Comparison of ENCODE assay signal across 1 fruit fly cellular context in genomic region chr3R:17941086-17941485, dm6.
TF ChIP-seq lines count a peak whose summit lies in the region.

No protein-coding gene starts in this region.

TF ChIP-seq in whole organism, embryonic, 481 proteins besides CTCF, POLR2A, EP300 and RAD21 (continued from another document and continues in another):
- TF ChIP-seq CG34422 (GFP tag; IDR thresholded peaks at IDR 0.05; lab: Robert Waterston, UW) (0 out of 3 replicates have a peak, but pooled peaks have one; percentile 19), CG14014 (GFP tag; IDR thresholded peaks at IDR 0.05; lab: Robert Waterston, UW) (no peak), Nf-YA (GFP tag; IDR thresholded peaks at IDR 0.05; lab: Robert Waterston, UW) (0 out of 2 replicates have a peak, but pooled peaks have one; percentile 25), dpn (GFP tag; optimal IDR thresholded peaks at IDR 0.05; lab: Kevin White, UChicago) (peak in 1 of 2 experiments; percentile 53), zfh1 (GFP tag; IDR thresholded peaks at IDR 0.05; lab: Robert Waterston, UW) (peak; percentile 91), CG4617 (GFP tag; optimal IDR thresholded peaks at IDR 0.05; lab: Kevin White, UChicago; ENCODE audit: borderline replicate concordance) (peak; percentile 35), chinmo (GFP tag; IDR thresholded peaks at IDR 0.05; lab: Robert Waterston, UW; ENCODE audit: partially characterized antibody) (no peak), HLH3B (GFP tag; IDR thresholded peaks at IDR 0.05; lab: Robert Waterston, UW) (peak; percentile 26; the same call in 1 of the 2 replicates), Xrp1 (GFP tag; IDR thresholded peaks at IDR 0.05; lab: Robert Waterston, UW) (peak; percentile 88), sim (GFP tag; IDR thresholded peaks at IDR 0.05; lab: Robert Waterston, UW) (peak; percentile 74), Oli (tag; optimal IDR thresholded peaks at IDR 0.05; lab: Kevin White, UChicago) (peak; percentile 66), mirr (GFP tag; optimal IDR thresholded peaks at IDR 0.05; lab: Kevin White, UChicago) (no peak), CG12219 (GFP tag; optimal IDR thresholded peaks at IDR 0.05; lab: Kevin White, UChicago) (peak; percentile 46), CG7372 (GFP tag; IDR thresholded peaks at IDR 0.05; lab: Robert Waterston, UW) (peak; percentile 38; the same call in 1 of the 2 replicates), tap (tag; optimal IDR thresholded peaks at IDR 0.05; lab: Kevin White, UChicago) (no peak), grau (tag; optimal IDR thresholded peaks at IDR 0.05; lab: Kevin White, UChicago) (peak; percentile 52), CG4328 (GFP tag; optimal IDR thresholded peaks at IDR 0.05; lab: Kevin White, UChicago) (no peak), CG2120 (GFP tag; optimal IDR thresholded peaks at IDR 0.05; lab: Kevin White, UChicago) (no peak), CG14667 (GFP tag; IDR thresholded peaks at IDR 0.05; lab: Robert Waterston, UW) (no peak), Abd-B (GFP tag; optimal IDR thresholded peaks at IDR 0.05; lab: Kevin White, UChicago) (peak; percentile 56), crp (GFP tag; optimal IDR thresholded peaks at IDR 0.05; lab: Kevin White, UChicago) (peak in 1 of 2 experiments; percentile 13), fu2 (GFP tag; optimal IDR thresholded peaks at IDR 0.05; lab: Kevin White, UChicago) (no peak), CG9727 (GFP tag; optimal IDR thresholded peaks at IDR 0.05; lab: Kevin White, UChicago) (peak; percentile 94), TFAM (GFP tag; optimal IDR thresholded peaks at IDR 0.05; lab: Kevin White, UChicago) (no peak), eve (GFP tag; optimal IDR thresholded peaks at IDR 0.05; lab: Kevin White, UChicago) (peak in 1 of 2 experiments; percentile 34), danr (GFP tag; IDR thresholded peaks at IDR 0.05; lab: Robert Waterston, UW) (no peak), inv (GFP tag; IDR thresholded peaks at IDR 0.05; lab: Robert Waterston, UW; ENCODE audit: partially characterized antibody) (no peak), CG3847 (GFP tag; IDR thresholded peaks at IDR 0.05; lab: Robert Waterston, UW) (no peak; the same call in 1 of the 2 replicates), CG11560 (tag; IDR thresholded peaks at IDR 0.05; lab: Robert Waterston, UW) (no peak), CG4404 (GFP tag; IDR thresholded peaks at IDR 0.05; lab: Robert Waterston, UW) (peak; percentile 92), sisA (GFP tag; IDR thresholded peaks at IDR 0.05; lab: Robert Waterston, UW) (peak; percentile 65), CG13894 (tag; optimal IDR thresholded peaks at IDR 0.05; lab: Kevin White, UChicago) (no peak), CG3163 (GFP tag; optimal IDR thresholded peaks at IDR 0.05; lab: Kevin White, UChicago) (no peak), pros (GFP tag; optimal IDR thresholded peaks at IDR 0.05; lab: Kevin White, UChicago) (peak; percentile 28), pzg (GFP tag; optimal IDR thresholded peaks at IDR 0.05; lab: Kevin White, UChicago) (no peak), CG11723 (GFP tag; optimal IDR thresholded peaks at IDR 0.05; lab: Kevin White, UChicago) (peak; percentile 18), Fer3 (tag; optimal IDR thresholded peaks at IDR 0.05; lab: Kevin White, UChicago) (peak; percentile 23), pb (GFP tag; optimal IDR thresholded peaks at IDR 0.05; lab: Kevin White, UChicago) (no peak), CG33213 (GFP tag; optimal IDR thresholded peaks at IDR 0.05; lab: Kevin White, UChicago) (no peak), ken (GFP tag; IDR thresholded peaks at IDR 0.05; lab: Robert Waterston, UW) (peak; percentile 71), CG15514 (GFP tag; optimal IDR thresholded peaks at IDR 0.05; lab: Kevin White, UChicago) (no peak), CG31441 (GFP tag; IDR thresholded peaks at IDR 0.05; lab: Robert Waterston, UW) (peak; percentile 83), CrebB (tag; optimal IDR thresholded peaks at IDR 0.05; lab: Kevin White, UChicago) (no peak), CG1647 (GFP tag; optimal IDR thresholded peaks at IDR 0.05; lab: Kevin White, UChicago) (peak; percentile 14), CG8478 (optimal IDR thresholded peaks at IDR 0.05; lab: Kevin White, UChicago) (no peak), Sin3A (optimal IDR thresholded peaks at IDR 0.05; lab: Kevin White, UChicago) (no peak), CG3726 (GFP tag; IDR thresholded peaks at IDR 0.05; lab: Robert Waterston, UW) (no peak), CG4360 (GFP tag; IDR thresholded peaks at IDR 0.05; lab: Robert Waterston, UW) (peak; percentile 52), abd-A (tag; optimal IDR thresholded peaks at IDR 0.05; lab: Kevin White, UChicago) (no peak), CG8281 (tag; optimal IDR thresholded peaks at IDR 0.05; lab: Kevin White, UChicago) (peak; percentile 22), CG17802 (tag; optimal IDR thresholded peaks at IDR 0.05; lab: Kevin White, UChicago) (peak; percentile 15), CG17328 (GFP tag; IDR thresholded peaks at IDR 0.05; lab: Robert Waterston, UW) (peak; percentile 88), CG17612 (GFP tag; IDR thresholded peaks at IDR 0.05; lab: Robert Waterston, UW) (no peak), aop (GFP tag; IDR thresholded peaks at IDR 0.05; lab: Robert Waterston, UW) (no peak), eyg (GFP tag; optimal IDR thresholded peaks at IDR 0.05; lab: Kevin White, UChicago) (no peak), D (optimal IDR thresholded peaks at IDR 0.05; lab: Kevin White, UChicago) (no peak), D (GFP tag; optimal IDR thresholded peaks at IDR 0.05; lab: Kevin White, UChicago) (peak; percentile 77), NK7.1 (GFP tag; optimal IDR thresholded peaks at IDR 0.05; lab: Kevin White, UChicago) (no peak), CG2712 (tag; optimal IDR thresholded peaks at IDR 0.05; lab: Kevin White, UChicago) (peak; percentile 88), CG18011 (GFP tag; optimal IDR thresholded peaks at IDR 0.05; lab: Kevin White, UChicago) (no peak), sima (GFP tag; optimal IDR thresholded peaks at IDR 0.05; lab: Kevin White, UChicago) (no peak), phol (tag; optimal IDR thresholded peaks at IDR 0.05; lab: Kevin White, UChicago) (peak; percentile 82), CG30020 (tag; optimal IDR thresholded peaks at IDR 0.05; lab: Kevin White, UChicago) (no peak), CG9797 (GFP tag; optimal IDR thresholded peaks at IDR 0.05; lab: Kevin White, UChicago) (no peak), bigmax (GFP tag; optimal IDR thresholded peaks at IDR 0.05; lab: Kevin White, UChicago) (no peak), ci (GFP tag; IDR thresholded peaks at IDR 0.05; lab: Robert Waterston, UW) (peak; percentile 85), Hr51 (GFP tag; optimal IDR thresholded peaks at IDR 0.05; lab: Kevin White, UChicago) (peak; percentile 21 to 25), otp (GFP tag; IDR thresholded peaks at IDR 0.05; lab: Robert Waterston, UW) (peak; percentile 82), Ets97D (GFP tag; optimal IDR thresholded peaks at IDR 0.05; lab: Kevin White, UChicago) (no peak), CG10654 (GFP tag; optimal IDR thresholded peaks at IDR 0.05; lab: Kevin White, UChicago) (peak; percentile 59), CG6654 (GFP tag; optimal IDR thresholded peaks at IDR 0.05; lab: Kevin White, UChicago) (peak; percentile 1), HLH54F (GFP tag; optimal IDR thresholded peaks at IDR 0.05; lab: Kevin White, UChicago) (peak; percentile 15), CG4854 (GFP tag; optimal IDR thresholded peaks at IDR 0.05; lab: Kevin White, UChicago) (no peak), Dek (tag; optimal IDR thresholded peaks at IDR 0.05; lab: Kevin White, UChicago) (no peak), ranshi (GFP tag; IDR thresholded peaks at IDR 0.05; lab: Robert Waterston, UW) (peak; percentile 34; the same call in 1 of the 2 replicates), ro (GFP tag; IDR thresholded peaks at IDR 0.05; lab: Robert Waterston, UW) (no peak), Blimp-1 (GFP tag; optimal IDR thresholded peaks at IDR 0.05; lab: Kevin White, UChicago) (peak; percentile 66), CG13624 (GFP tag; optimal IDR thresholded peaks at IDR 0.05; lab: Kevin White, UChicago) (no peak), HLHmδ (GFP tag; optimal IDR thresholded peaks at IDR 0.05; lab: Kevin White, UChicago) (peak; percentile 65), ERR (GFP tag; optimal IDR thresholded peaks at IDR 0.05; lab: Kevin White, UChicago) (no peak), Bteb2 (GFP tag; optimal IDR thresholded peaks at IDR 0.05; lab: Kevin White, UChicago) (peak; percentile 5), NFAT (GFP tag; IDR thresholded peaks at IDR 0.05; lab: Robert Waterston, UW) (no peak), insv (GFP tag; optimal IDR thresholded peaks at IDR 0.05; lab: Kevin White, UChicago) (peak in 1 of 2 experiments; percentile 12), CG17361 (GFP tag; IDR thresholded peaks at IDR 0.05; lab: Robert Waterston, UW) (peak; percentile 85), sens-2 (GFP tag; IDR thresholded peaks at IDR 0.05; lab: Robert Waterston, UW) (peak; percentile 80), CG16863 (GFP tag; optimal IDR thresholded peaks at IDR 0.05; lab: Kevin White, UChicago) (peak; percentile 58), toy (GFP tag; IDR thresholded peaks at IDR 0.05; lab: Robert Waterston, UW) (no peak), CG7556 (GFP tag; optimal IDR thresholded peaks at IDR 0.05; lab: Kevin White, UChicago) (peak; percentile 73), Taf1 (GFP tag; IDR thresholded peaks at IDR 0.05; lab: Robert Waterston, UW) (peak; percentile 33; the same call in 1 of the 2 replicates), da (GFP tag; optimal IDR thresholded peaks at IDR 0.05; lab: Kevin White, UChicago) (peak; percentile 73), CG15269 (tag; optimal IDR thresholded peaks at IDR 0.05; lab: Kevin White, UChicago) (peak; percentile 26), CHES-1-like (GFP tag; optimal IDR thresholded peaks at IDR 0.05; lab: Kevin White, UChicago) (no peak), gce (GFP tag; IDR thresholded peaks at IDR 0.05; lab: Robert Waterston, UW) (0 out of 3 replicates have a peak, but pooled peaks have one; percentile 7), stwl (tag; optimal IDR thresholded peaks at IDR 0.05; lab: Kevin White, UChicago) (peak; percentile 53), Awh (GFP tag; IDR thresholded peaks at IDR 0.05; lab: Robert Waterston, UW) (peak; percentile 70; the same call in 1 of the 2 replicates), usp (GFP tag; optimal IDR thresholded peaks at IDR 0.05; lab: Kevin White, UChicago) (no peak), nmo (GFP tag; optimal IDR thresholded peaks at IDR 0.05; lab: Kevin White, UChicago) (peak; percentile 81), mld (GFP tag; IDR thresholded peaks at IDR 0.05; lab: Robert Waterston, UW; ENCODE audit: partially characterized antibody) (no peak), CG11093 (GFP tag; IDR thresholded peaks at IDR 0.05; lab: Robert Waterston, UW) (0 out of 3 replicates have a peak, but pooled peaks have one; percentile 38), trem (tag; optimal IDR thresholded peaks at IDR 0.05; lab: Kevin White, UChicago) (peak; percentile 47), lilli (GFP tag; optimal IDR thresholded peaks at IDR 0.05; lab: Kevin White, UChicago) (peak; percentile 42), oc (tag; optimal IDR thresholded peaks at IDR 0.05; lab: Kevin White, UChicago) (peak; percentile 4), jumu (GFP tag; optimal IDR thresholded peaks at IDR 0.05; lab: Kevin White, UChicago) (no peak), Hr39 (optimal IDR thresholded peaks at IDR 0.05; lab: Kevin White, UChicago) (no peak), CG18599 (GFP tag; optimal IDR thresholded peaks at IDR 0.05; lab: Kevin White, UChicago) (peak; percentile 47), cg (GFP tag; optimal IDR thresholded peaks at IDR 0.05; lab: Kevin White, UChicago) (no peak), CG13123 (GFP tag; optimal IDR thresholded peaks at IDR 0.05; lab: Kevin White, UChicago) (peak; percentile 20), ato (GFP tag; IDR thresholded peaks at IDR 0.05; lab: Robert Waterston, UW; ENCODE audit: partially characterized antibody) (no peak), CG2116 (GFP tag; optimal IDR thresholded peaks at IDR 0.05; lab: Kevin White, UChicago) (peak; percentile 21), CG15696 (tag; optimal IDR thresholded peaks at IDR 0.05; lab: Kevin White, UChicago) (peak; percentile 98), Dll (GFP tag; IDR thresholded peaks at IDR 0.05; lab: Robert Waterston, UW; ENCODE audit: partially characterized antibody) (no peak), lov (optimal IDR thresholded peaks at IDR 0.05; lab: Kevin White, UChicago) (no peak), lov (GFP tag; IDR thresholded peaks at IDR 0.05; lab: Robert Waterston, UW) (peak; percentile 78; the same call in 2 of the 3 replicates), CG6254 (GFP tag; optimal IDR thresholded peaks at IDR 0.05; lab: Kevin White, UChicago) (peak; percentile 68), nau (GFP tag; optimal IDR thresholded peaks at IDR 0.05; lab: Kevin White, UChicago) (no peak), sc (optimal IDR thresholded peaks at IDR 0.05; lab: Kevin White, UChicago) (no peak), sc (GFP tag; optimal IDR thresholded peaks at IDR 0.05; lab: Kevin White, UChicago) (peak; percentile 85), CG2678 (tag; optimal IDR thresholded peaks at IDR 0.05; lab: Kevin White, UChicago) (peak; percentile 63), peb (GFP tag; IDR thresholded peaks at IDR 0.05; lab: Robert Waterston, UW) (0 out of 2 replicates have a peak, but pooled peaks have one; percentile 17), CG15011 (GFP tag; optimal IDR thresholded peaks at IDR 0.05; lab: Kevin White, UChicago) (peak; percentile 31), Ssrp (tag; optimal IDR thresholded peaks at IDR 0.05; lab: Kevin White, UChicago) (peak; percentile 77), sqz (GFP tag; optimal IDR thresholded peaks at IDR 0.05; lab: Kevin White, UChicago) (peak; percentile 75), CG10431 (GFP tag; optimal IDR thresholded peaks at IDR 0.05; lab: Kevin White, UChicago) (no peak), kni (GFP tag; optimal IDR thresholded peaks at IDR 0.05; lab: Kevin White, UChicago) (peak; percentile 13), bcd (GFP tag; optimal IDR thresholded peaks at IDR 0.05; lab: Kevin White, UChicago) (peak; percentile 58), knrl (GFP tag; IDR thresholded peaks at IDR 0.05; lab: Robert Waterston, UW; ENCODE audit: partially characterized antibody) (no peak), Nf-YC (tag; optimal IDR thresholded peaks at IDR 0.05; lab: Kevin White, UChicago) (no peak), CG15601 (tag; optimal IDR thresholded peaks at IDR 0.05; lab: Kevin White, UChicago) (peak; percentile 65), maf-S (GFP tag; optimal IDR thresholded peaks at IDR 0.05; lab: Kevin White, UChicago) (no peak), Elba2 (GFP tag; optimal IDR thresholded peaks at IDR 0.05; lab: Kevin White, UChicago) (peak; percentile 83), Lhr (GFP tag; optimal IDR thresholded peaks at IDR 0.05; lab: Kevin White, UChicago) (peak; percentile 44), CG6689 (GFP tag; IDR thresholded peaks at IDR 0.05; lab: Robert Waterston, UW) (peak; percentile 76)
